Fruit fly (Drosophila melanogaster) whole organism, embryonic: Measurements from ENCODE around the gene vkg.

ENCODE experiments used
- Aef1 ChIP-seq: fragments of 200-800 bp; sonication (Bioruptor generic); IDR thresholded peaks from 3 replicates; pipeline ENCODE4 v1.3.6; 2022; ENCODE audit warnings: missing biosample characterization, missing genetic modification characterization
- Antp ChIP-seq: fragments of 200-800 bp; sonication (Bioruptor generic); optimal IDR thresholded peaks from 3 replicates; lab custom pipeline; 2016; ENCODE audit warnings: missing biosample characterization, missing genetic modification characterization
- Atf3 ChIP-seq: fragments of 200-800 bp; sonication (Bioruptor generic); optimal IDR thresholded peaks from 3 replicates; lab custom pipeline; 2016; ENCODE audit warnings: missing biosample characterization, missing genetic modification characterization
- C15 ChIP-seq: fragments of 200-800 bp; sonication (Bioruptor generic); IDR thresholded peaks from 3 replicates; pipeline ENCODE4 v1.3.6; 2022; ENCODE audit warnings: missing biosample characterization, missing genetic modification characterization
- CG10431 ChIP-seq: fragments of 200-800 bp; sonication (Bioruptor generic); optimal IDR thresholded peaks from 3 replicates; lab custom pipeline; 2018; ENCODE audit warnings: missing biosample characterization, mild to moderate bottlenecking, missing genetic modification characterization
- CG11085 ChIP-seq: fragments of 200-800 bp; sonication (Bioruptor generic); IDR thresholded peaks from 2 replicates; pipeline ENCODE4 v1.3.6; 2022; ENCODE audit warnings: missing biosample characterization, missing genetic modification characterization
- CG14014 ChIP-seq: fragments of 200-800 bp; sonication (Bioruptor generic); IDR thresholded peaks from 2 replicates; pipeline ENCODE4 v1.3.6; 2022; ENCODE audit warnings: missing biosample characterization, missing genetic modification characterization
- CG14050 ChIP-seq: fragments of 200-800 bp; sonication (Bioruptor generic); IDR thresholded peaks from 3 replicates; pipeline ENCODE4 v1.3.6; 2022; ENCODE audit warnings: missing biosample characterization, missing genetic modification characterization
- CG14710 ChIP-seq: fragments of 200-800 bp; sonication (Bioruptor generic); optimal IDR thresholded peaks from 3 replicates; lab custom pipeline; 2019; ENCODE audit warnings: missing biosample characterization, mild to moderate bottlenecking, missing genetic modification characterization, moderate library complexity
- CG15269 ChIP-seq: fragments of 200-800 bp; sonication (Bioruptor generic); optimal IDR thresholded peaks from 2 replicates; lab custom pipeline; 2018; ENCODE audit warnings: missing biosample characterization, mild to moderate bottlenecking, missing genetic modification characterization, moderate library complexity
- CG15514 ChIP-seq: fragments of 200-800 bp; sonication (Bioruptor generic); optimal IDR thresholded peaks from 3 replicates; lab custom pipeline; 2017; ENCODE audit warnings: missing biosample characterization, missing genetic modification characterization, mild to moderate bottlenecking, moderate library complexity, missing genetic modification reagents
- CG17385 ChIP-seq: fragments of 200-800 bp; sonication (Bioruptor generic); optimal IDR thresholded peaks from 3 replicates; lab custom pipeline; 2018; ENCODE audit warnings: missing biosample characterization, mild to moderate bottlenecking, missing genetic modification characterization
- CG17568 ChIP-seq: fragments of 200-800 bp; sonication (Bioruptor generic); optimal IDR thresholded peaks from 2 replicates; lab custom pipeline; 2018; ENCODE audit warnings: missing biosample characterization, mild to moderate bottlenecking, missing genetic modification characterization, moderate library complexity
- CG18011 ChIP-seq: fragments of 200-800 bp; sonication (Bioruptor generic); optimal IDR thresholded peaks from 2 replicates; lab custom pipeline; 2017; ENCODE audit warnings: missing biosample characterization, missing genetic modification characterization, mild to moderate bottlenecking, moderate library complexity, missing genotype
- CG3163 ChIP-seq: fragments of 200-800 bp; sonication (Bioruptor generic); optimal IDR thresholded peaks from 3 replicates; lab custom pipeline; 2016; ENCODE audit warnings: missing biosample characterization, missing genetic modification characterization
- CG34224 ChIP-seq: fragments of 200-800 bp; sonication (Bioruptor generic); IDR thresholded peaks from 3 replicates; pipeline ENCODE4 v1.3.6; 2022; ENCODE audit warnings: missing biosample characterization, missing genetic modification characterization; ENCODE audit not compliant: partially characterized antibody
- CG5953 ChIP-seq: fragments of 200-800 bp; sonication (Bioruptor generic); IDR thresholded peaks from 2 replicates; pipeline ENCODE4 v1.3.6; 2022; ENCODE audit warnings: missing biosample characterization, missing genetic modification characterization
- CG6175 ChIP-seq: fragments of 200-800 bp; sonication (Bioruptor generic); IDR thresholded peaks from 3 replicates; pipeline ENCODE4 v1.3.6; 2022; ENCODE audit warnings: missing biosample characterization, missing genetic modification characterization
- CG6254 ChIP-seq: fragments of 200-800 bp; sonication (Bioruptor generic); optimal IDR thresholded peaks from 3 replicates; lab custom pipeline; 2017; ENCODE audit warnings: mild to moderate bottlenecking, missing biosample characterization, missing genetic modification reagents, missing genetic modification characterization
- CG6791 ChIP-seq: fragments of 200-800 bp; sonication (Bioruptor generic); IDR thresholded peaks from 3 replicates; pipeline ENCODE4 v1.3.6; 2022; ENCODE audit warnings: missing biosample characterization, missing genetic modification characterization; ENCODE audit not compliant: partially characterized antibody
- CG7963 ChIP-seq: fragments of 200-800 bp; sonication (Bioruptor generic); IDR thresholded peaks from 3 replicates; pipeline ENCODE4 v1.3.6; 2022; ENCODE audit warnings: missing biosample characterization, missing genetic modification characterization; ENCODE audit not compliant: partially characterized antibody
- CG9215 ChIP-seq: fragments of 200-800 bp; sonication (Bioruptor generic); IDR thresholded peaks from 2 replicates; pipeline ENCODE4 v1.3.6; 2022; ENCODE audit warnings: missing biosample characterization, missing genetic modification characterization
- CG9797 ChIP-seq: fragments of 200-800 bp; sonication (Bioruptor generic); optimal IDR thresholded peaks from 3 replicates; lab custom pipeline; 2018; ENCODE audit warnings: missing biosample characterization, mild to moderate bottlenecking, missing genetic modification characterization
- D19B ChIP-seq: fragments of 200-800 bp; sonication (Bioruptor generic); optimal IDR thresholded peaks from 2 replicates; lab custom pipeline; 2017; ENCODE audit warnings: missing biosample characterization, mild to moderate bottlenecking, missing genetic modification characterization
- Hand ChIP-seq: fragments of 200-800 bp; sonication (Bioruptor generic); optimal IDR thresholded peaks from 2 replicates; lab custom pipeline; 2017; ENCODE audit warnings: mild to moderate bottlenecking, missing biosample characterization, missing genetic modification reagents, missing genetic modification characterization
- Hmr ChIP-seq: fragments of 200-800 bp; sonication (Bioruptor generic); optimal IDR thresholded peaks from 3 replicates; lab custom pipeline; 2017; ENCODE audit warnings: mild to moderate bottlenecking, missing biosample characterization, missing genetic modification reagents, missing genetic modification characterization
- Kr ChIP-seq: fragments of 200-800 bp; sonication (Bioruptor generic); optimal IDR thresholded peaks from 2 replicates; lab custom pipeline; 2017; ENCODE audit warnings: missing biosample characterization, mild to moderate bottlenecking, missing genetic modification characterization
- Lhr ChIP-seq: fragments of 200-800 bp; sonication (Bioruptor generic); optimal IDR thresholded peaks from 3 replicates; lab custom pipeline; 2017; ENCODE audit warnings: mild to moderate bottlenecking, missing biosample characterization, missing genetic modification reagents, missing genetic modification characterization
- Meics ChIP-seq: fragments of 200-800 bp; sonication (Bioruptor generic); optimal IDR thresholded peaks from 2 replicates; lab custom pipeline; 2017; ENCODE audit warnings: missing biosample characterization, mild to moderate bottlenecking, missing genetic modification characterization
- NC2α ChIP-seq: fragments of 200-800 bp; sonication (Bioruptor generic); optimal IDR thresholded peaks from 2 replicates; lab custom pipeline; 2016; ENCODE audit warnings: missing biosample characterization, missing genetic modification characterization
- Oli ChIP-seq: fragments of 200-800 bp; sonication (Bioruptor generic); optimal IDR thresholded peaks from 2 replicates; lab custom pipeline; 2018; ENCODE audit warnings: missing biosample characterization, mild to moderate bottlenecking, missing genetic modification characterization, moderate library complexity
- Sin3A ChIP-seq: fragments of >200 bp; optimal IDR thresholded peaks from 2 replicates; lab custom pipeline; 2018
- Usf ChIP-seq: fragments of 200-800 bp; sonication (Bioruptor generic); optimal IDR thresholded peaks from 2 replicates; lab custom pipeline; 2017; ENCODE audit warnings: missing genotype, missing biosample characterization, missing genetic modification characterization
- ac ChIP-seq: fragments of 200-800 bp; sonication (Bioruptor generic); optimal IDR thresholded peaks from 3 replicates; lab custom pipeline; 2017; ENCODE audit warnings: missing biosample characterization, mild to moderate bottlenecking, missing genetic modification characterization
- bab2 ChIP-seq: fragments of 200-800 bp; sonication (Bioruptor generic); optimal IDR thresholded peaks from 2 replicates; lab custom pipeline; 2016; ENCODE audit warnings: missing biosample characterization, missing genetic modification characterization
- dmrt11E ChIP-seq: fragments of 200-800 bp; sonication (Bioruptor generic); optimal IDR thresholded peaks from 3 replicates; lab custom pipeline; 2018; ENCODE audit warnings: missing biosample characterization, mild to moderate bottlenecking, missing genetic modification characterization, moderate library complexity
- emc ChIP-seq: fragments of 200-800 bp; sonication (Bioruptor generic); optimal IDR thresholded peaks from 2 replicates; lab custom pipeline; 2016; ENCODE audit warnings: missing biosample characterization, missing genetic modification characterization
- eyg ChIP-seq: fragments of 200-800 bp; sonication (Bioruptor generic); optimal IDR thresholded peaks from 3 replicates; lab custom pipeline; 2016; ENCODE audit warnings: missing biosample characterization, missing genetic modification characterization
- fd102C ChIP-seq: fragments of 200-800 bp; sonication (Bioruptor generic); optimal IDR thresholded peaks from 2 replicates; lab custom pipeline; 2018; ENCODE audit warnings: missing biosample characterization, mild to moderate bottlenecking, missing genetic modification characterization, moderate library complexity
- h ChIP-seq: fragments of >200 bp; optimal IDR thresholded peaks from 2 replicates; lab custom pipeline; 2017
- ind ChIP-seq: fragments of 200-800 bp; sonication (Bioruptor generic); optimal IDR thresholded peaks from 3 replicates; lab custom pipeline; 2016; ENCODE audit warnings: missing biosample characterization, missing genetic modification characterization
- klu ChIP-seq: fragments of 200-800 bp; sonication (Bioruptor generic); IDR thresholded peaks from 2 replicates; pipeline ENCODE4 v1.3.6; 2022; ENCODE audit warnings: missing biosample characterization, missing genetic modification characterization
- lmd ChIP-seq: fragments of 200-800 bp; sonication (Bioruptor generic); IDR thresholded peaks from 2 replicates; pipeline ENCODE4 v1.3.6; 2022; ENCODE audit warnings: missing biosample characterization, missing genetic modification characterization
- luna ChIP-seq: fragments of 200-800 bp; sonication (Bioruptor generic); optimal IDR thresholded peaks from 2 replicates; lab custom pipeline; 2016; ENCODE audit warnings: missing biosample characterization, missing genetic modification characterization
- maf-S ChIP-seq: fragments of 200-800 bp; sonication (Bioruptor generic); optimal IDR thresholded peaks from 2 replicates; lab custom pipeline; 2016; ENCODE audit warnings: missing biosample characterization, missing genetic modification characterization
- pfk ChIP-seq: fragments of 200-800 bp; sonication (Bioruptor generic); optimal IDR thresholded peaks from 2 replicates; lab custom pipeline; 2018; ENCODE audit warnings: missing biosample characterization, mild to moderate bottlenecking, missing genetic modification characterization, moderate library complexity
- pita ChIP-seq: fragments of 200-800 bp; sonication (Bioruptor generic); optimal IDR thresholded peaks from 2 replicates; lab custom pipeline; 2017; ENCODE audit warnings: missing biosample characterization, mild to moderate bottlenecking, missing genetic modification characterization
- sens ChIP-seq: fragments of 200-800 bp; sonication (Bioruptor generic); peaks from one replicate; lab custom pipeline; 2016; ENCODE audit warnings: missing biosample characterization, missing genetic modification characterization
- sens-2 ChIP-seq: fragments of 200-800 bp; sonication (Bioruptor generic); IDR thresholded peaks from 2 replicates; pipeline ENCODE4 v1.3.6; 2022; ENCODE audit warnings: missing biosample characterization, missing genetic modification characterization
- yki ChIP-seq: fragments of >200 bp; optimal IDR thresholded peaks from 3 replicates; lab custom pipeline; 2018
- zen ChIP-seq: fragments of 200-800 bp; sonication (Bioruptor generic); optimal IDR thresholded peaks from 3 replicates; lab custom pipeline; 2018; ENCODE audit warnings: missing biosample characterization, mild to moderate bottlenecking, missing genetic modification characterization, moderate library complexity

The vkg gene

DNA sequence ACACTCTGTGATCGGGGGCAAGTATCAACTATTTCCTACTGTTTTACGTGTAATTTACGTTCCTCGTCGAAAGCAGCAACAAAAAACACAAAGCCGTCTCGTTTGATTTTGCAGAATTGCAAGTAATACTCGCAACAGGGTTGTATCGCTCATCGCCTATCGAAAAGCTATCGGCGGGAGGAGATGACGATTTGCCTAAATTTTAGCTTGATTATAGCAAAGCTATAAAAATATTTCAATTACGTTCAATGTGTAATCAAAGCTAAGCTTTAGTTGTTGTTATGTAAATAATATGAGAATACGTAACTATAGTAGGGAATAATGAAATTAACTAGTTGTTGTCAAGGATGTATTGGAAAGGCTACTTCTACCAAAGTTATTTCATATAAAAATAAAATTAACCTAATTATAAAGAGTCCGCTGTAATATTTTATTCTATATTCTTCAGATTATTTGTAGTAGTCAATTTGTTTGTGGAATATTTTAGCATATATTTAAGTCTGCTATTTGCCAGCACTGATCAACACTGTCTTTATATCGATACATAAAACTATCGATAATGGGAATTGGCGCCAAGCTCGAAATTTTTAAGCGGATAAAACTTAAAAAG is 31.8 kb upstream of the vkg start, which contains the start of gene Rpn11 (continued):
- no peak for TF ChIP-seq sens-2 (GFP tag; lab: Robert Waterston, UW)
- TF ChIP-seq NC2α (GFP tag; lab: Kevin White, UChicago): no peak
- TF ChIP-seq ac (GFP tag; lab: Kevin White, UChicago): no peak
- peak; percentile 20 for TF ChIP-seq D19B (GFP tag; lab: Kevin White, UChicago)
- no peak for TF ChIP-seq C15 (GFP tag; lab: Robert Waterston, UW)
- TF ChIP-seq CG6175 (GFP tag; lab: Robert Waterston, UW): no peak
- peak; percentile 95 for TF ChIP-seq sens (GFP tag; lab: Kevin White, UChicago)
- TF ChIP-seq ind: peak; percentile 54
- no peak for TF ChIP-seq CG9797 (GFP tag; lab: Kevin White, UChicago)
- TF ChIP-seq CG5953 (GFP tag; lab: Robert Waterston, UW): no peak
- no peak for TF ChIP-seq CG14050 (GFP tag; lab: Robert Waterston, UW)
- no peak for TF ChIP-seq fd102C
- no peak for TF ChIP-seq Atf3 (GFP tag; lab: Kevin White, UChicago)
- TF ChIP-seq yki (lab: Kevin White, UChicago): no peak
- TF ChIP-seq pita (GFP tag; lab: Kevin White, UChicago): no peak
- TF ChIP-seq pfk (GFP tag; lab: Kevin White, UChicago): no peak
- no peak for TF ChIP-seq CG18011
- peak; percentile 70 for TF ChIP-seq dmrt11E (tag; lab: Kevin White, UChicago)
- peak; percentile 30 for TF ChIP-seq zen (tag; lab: Kevin White, UChicago)
- peak; percentile 6 for TF ChIP-seq Sin3A
- no peak for TF ChIP-seq CG10431
- TF ChIP-seq CG17568 (GFP tag; lab: Kevin White, UChicago): peak; percentile 23
- peak; percentile 7 for TF ChIP-seq Usf (GFP tag; lab: Kevin White, UChicago)
- peak; percentile 25 for TF ChIP-seq maf-S (GFP tag; lab: Kevin White, UChicago)
- TF ChIP-seq CG34224 (GFP tag; lab: Robert Waterston, UW): 0 out of 3 replicates have a peak, but pooled peaks have one; percentile 42
- TF ChIP-seq klu: no peak
- no peak for TF ChIP-seq h (lab: Kevin White, UChicago)
- peak; percentile 44 for TF ChIP-seq Oli (tag; lab: Kevin White, UChicago)
- TF ChIP-seq luna (GFP tag; lab: Kevin White, UChicago): no peak
- TF ChIP-seq Antp: peak; percentile 18
- TF ChIP-seq CG17385: peak; percentile 58
- TF ChIP-seq CG3163 (GFP tag; lab: Kevin White, UChicago): no peak
- no peak for TF ChIP-seq CG11085 (GFP tag; lab: Robert Waterston, UW)
- peak; percentile 43 for TF ChIP-seq Lhr (GFP tag; lab: Kevin White, UChicago)
- TF ChIP-seq emc (GFP tag; lab: Kevin White, UChicago): no peak
- peak; percentile 64 for TF ChIP-seq Meics
- TF ChIP-seq CG14710 (tag; lab: Kevin White, UChicago): peak; percentile 87
- no peak; the same call in 1 of the 2 replicates for TF ChIP-seq lmd
- TF ChIP-seq CG15514 (GFP tag; lab: Kevin White, UChicago): peak; percentile 30
- peak; percentile 49 for TF ChIP-seq bab2 (GFP tag; lab: Kevin White, UChicago)
- no peak for TF ChIP-seq CG6254 (GFP tag; lab: Kevin White, UChicago)
- 0 out of 3 replicates have a peak, but pooled peaks have one; percentile 17 for TF ChIP-seq Aef1 (GFP tag; lab: Robert Waterston, UW)
- no peak for TF ChIP-seq eyg (GFP tag; lab: Kevin White, UChicago)
- peak; percentile 33 for TF ChIP-seq Hand (GFP tag; lab: Kevin White, UChicago)
- TF ChIP-seq CG14014 (GFP tag; lab: Robert Waterston, UW): no peak
- no peak for TF ChIP-seq Kr
- peak; percentile 53 for TF ChIP-seq Hmr
- TF ChIP-seq CG15269 (tag; lab: Kevin White, UChicago): peak; percentile 69
- no peak for TF ChIP-seq CG6791
- no peak for TF ChIP-seq CG7963 (GFP tag; lab: Robert Waterston, UW)
- TF ChIP-seq CG9215 (GFP tag; lab: Robert Waterston, UW): peak; percentile 40; the same call in 1 of the 2 replicates
